In the genomic region with DNA sequence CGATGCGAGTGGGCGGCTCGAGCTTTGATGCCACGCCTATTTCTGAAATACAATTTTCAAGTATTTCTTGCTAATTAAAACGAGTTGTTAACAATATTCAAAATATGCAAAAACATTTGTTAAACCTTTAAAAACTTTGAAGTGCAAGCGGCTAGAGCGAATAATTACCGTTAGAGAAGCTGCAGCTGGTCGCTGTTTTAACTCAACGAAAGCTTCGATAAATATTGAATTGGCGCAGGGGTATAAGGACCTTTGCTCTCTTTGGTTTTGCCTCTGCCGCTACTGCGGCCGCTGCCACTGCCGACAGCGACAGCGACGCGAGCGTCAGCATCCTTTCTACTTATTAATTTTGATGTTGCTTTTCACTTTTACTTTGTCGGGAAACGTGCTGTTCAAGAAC, we compare ENCODE assay signal across 2 fruit fly cellular contexts.
TF ChIP-seq lines count a peak whose summit lies in the region.

No protein-coding gene starts in this region.

- no peak for TF ChIP-seq CTCF in whole organism, embryonic (GFP tag; optimal IDR thresholded peaks at IDR 0.05; lab: Kevin White, UChicago)

TF ChIP-seq in whole organism, embryonic, 481 proteins besides CTCF, POLR2A, EP300 and RAD21:
- TF ChIP-seq CG10979 (tag; optimal IDR thresholded peaks at IDR 0.05; lab: Kevin White, UChicago) = no peak
- TF ChIP-seq CG15601 (tag; optimal IDR thresholded peaks at IDR 0.05; lab: Kevin White, UChicago) = peak; percentile 94
- no peak for TF ChIP-seq gcm2 (GFP tag; optimal IDR thresholded peaks at IDR 0.05; lab: Kevin White, UChicago)
- TF ChIP-seq CG14050 (GFP tag; IDR thresholded peaks at IDR 0.05; lab: Robert Waterston, UW) = no peak

TF ChIP-seq in whole organism, prepupa, 60 proteins besides CTCF, POLR2A, EP300 and RAD21:
- TF ChIP-seq CG9139 (GFP tag; optimal IDR thresholded peaks at IDR 0.05; lab: Kevin White, UChicago) (no peak), Eip78C (GFP tag; lab: Kevin White, UChicago) (peak; percentile 15)
